Fruit fly (Drosophila melanogaster) whole organism, embryonic: ENCODE data around the gene Sas-6.

Experiments
- Atf6 ChIP-seq: fragments of 200-800 bp; sonication (Bioruptor generic); IDR thresholded peaks from 2 replicates; pipeline ENCODE4 v1.3.6; 2022; ENCODE audit warnings: missing biosample characterization, missing genetic modification characterization
- Bgb ChIP-seq: fragments of 200-800 bp; sonication (Bioruptor generic); IDR thresholded peaks from 2 replicates; pipeline ENCODE4 v1.3.6; 2022; ENCODE audit warnings: missing biosample characterization, missing genetic modification characterization; ENCODE audit not compliant: partially characterized antibody
- CG10431 ChIP-seq: fragments of 200-800 bp; sonication (Bioruptor generic); optimal IDR thresholded peaks from 3 replicates; lab custom pipeline; 2018; ENCODE audit warnings: missing biosample characterization, mild to moderate bottlenecking, missing genetic modification characterization
- CG12942 ChIP-seq: fragments of 200-800 bp; sonication (Bioruptor generic); optimal IDR thresholded peaks from 3 replicates; lab custom pipeline; 2016; ENCODE audit warnings: missing biosample characterization, missing genetic modification characterization
- CG13624 ChIP-seq: fragments of 200-800 bp; sonication (Bioruptor generic); optimal IDR thresholded peaks from 2 replicates; lab custom pipeline; 2016; ENCODE audit warnings: missing biosample characterization, missing genetic modification characterization
- CG3065 ChIP-seq: fragments of 200-800 bp; sonication (Bioruptor generic); optimal IDR thresholded peaks from 2 replicates; lab custom pipeline; 2016; ENCODE audit warnings: missing biosample characterization, missing genetic modification characterization
- CG4424 ChIP-seq: fragments of 200-800 bp; sonication (Bioruptor generic); optimal IDR thresholded peaks from 3 replicates; lab custom pipeline; 2016; ENCODE audit warnings: missing biosample characterization, missing genetic modification characterization
- CG4854 ChIP-seq: fragments of 200-800 bp; sonication (Bioruptor generic); optimal IDR thresholded peaks from 2 replicates; lab custom pipeline; 2016; ENCODE audit warnings: missing biosample characterization, missing genetic modification characterization, inconsistent platforms
- CG6791 ChIP-seq: fragments of 200-800 bp; sonication (Bioruptor generic); IDR thresholded peaks from 3 replicates; pipeline ENCODE4 v1.3.6; 2022; ENCODE audit warnings: missing biosample characterization, missing genetic modification characterization; ENCODE audit not compliant: partially characterized antibody
- CG7987 ChIP-seq: fragments of 200-800 bp; sonication (Bioruptor generic); optimal IDR thresholded peaks from 2 replicates; lab custom pipeline; 2018; ENCODE audit warnings: missing biosample characterization, mild to moderate bottlenecking, missing genetic modification characterization, moderate library complexity
- CG8478 ChIP-seq: fragments of >200 bp; optimal IDR thresholded peaks from 2 replicates; lab custom pipeline; 2018
- CG8944 ChIP-seq: fragments of 200-800 bp; sonication (Bioruptor generic); optimal IDR thresholded peaks from 3 replicates; lab custom pipeline; 2016; ENCODE audit warnings: missing biosample characterization, missing genetic modification characterization
- CG9797 ChIP-seq: fragments of 200-800 bp; sonication (Bioruptor generic); optimal IDR thresholded peaks from 3 replicates; lab custom pipeline; 2018; ENCODE audit warnings: missing biosample characterization, mild to moderate bottlenecking, missing genetic modification characterization
- Dp ChIP-seq: fragments of 200-800 bp; sonication (Bioruptor generic); optimal IDR thresholded peaks from 2 replicates; lab custom pipeline; 2018; ENCODE audit warnings: missing biosample characterization, mild to moderate bottlenecking, missing genetic modification characterization, moderate library complexity
- Elba2 ChIP-seq: fragments of 200-800 bp; sonication (Bioruptor generic); optimal IDR thresholded peaks from 3 replicates; lab custom pipeline; 2016; ENCODE audit warnings: missing biosample characterization, missing genetic modification characterization
- HLHmδ ChIP-seq: fragments of 200-800 bp; sonication (Bioruptor generic); optimal IDR thresholded peaks from 2 replicates; lab custom pipeline; 2018; ENCODE audit warnings: missing biosample characterization, mild to moderate bottlenecking, missing genetic modification characterization, moderate library complexity
- HmgD ChIP-seq: fragments of 200-800 bp; sonication (Bioruptor generic); optimal IDR thresholded peaks from 3 replicates; lab custom pipeline; 2016; ENCODE audit warnings: missing biosample characterization, missing genetic modification characterization
- Med ChIP-seq: fragments of 200-800 bp; sonication (Bioruptor generic); peaks from one replicate; lab custom pipeline; 2016; ENCODE audit warnings: missing biosample characterization, missing genetic modification characterization, mild to moderate bottlenecking, inconsistent platforms, moderate library complexity
- ab ChIP-seq: fragments of 200-800 bp; sonication (Bioruptor generic); optimal IDR thresholded peaks from 2 replicates; lab custom pipeline; 2016; ENCODE audit warnings: missing biosample characterization, missing genetic modification characterization
- bbx ChIP-seq: fragments of 200-800 bp; sonication (Bioruptor generic); IDR thresholded peaks from 2 replicates; pipeline ENCODE4 v1.3.6; 2022; ENCODE audit warnings: missing biosample characterization, missing genetic modification characterization; ENCODE audit not compliant: partially characterized antibody
- chinmo ChIP-seq: fragments of 200-800 bp; sonication (Bioruptor generic); IDR thresholded peaks from 4 replicates; pipeline ENCODE4 v1.3.6; 2022; ENCODE audit warnings: missing biosample characterization, missing genetic modification characterization; ENCODE audit not compliant: partially characterized antibody
- dpn ChIP-seq, 2 experiments: fragments of 200-800 bp; sonication (Bioruptor generic); optimal IDR thresholded peaks; 3 replicates each; lab custom pipeline; 2016; ENCODE audit warnings: missing biosample characterization in 2 of 2, missing genetic modification characterization in 2 of 2
- ewg ChIP-seq: fragments of 200-800 bp; sonication (Bioruptor generic); optimal IDR thresholded peaks from 3 replicates; lab custom pipeline; 2017; ENCODE audit warnings: mild to moderate bottlenecking, missing biosample characterization, missing genetic modification reagents, missing genetic modification characterization
- eyg ChIP-seq: fragments of 200-800 bp; sonication (Bioruptor generic); optimal IDR thresholded peaks from 3 replicates; lab custom pipeline; 2016; ENCODE audit warnings: missing biosample characterization, missing genetic modification characterization
- fru ChIP-seq: fragments of >200 bp; optimal IDR thresholded peaks from 2 replicates; lab custom pipeline; 2017
- gce ChIP-seq: fragments of 200-800 bp; sonication (Bioruptor generic); IDR thresholded peaks from 3 replicates; pipeline ENCODE4 v1.3.6; 2022; ENCODE audit warnings: missing biosample characterization, missing genetic modification characterization
- grau ChIP-seq: fragments of 200-800 bp; optimal IDR thresholded peaks from 3 replicates; lab custom pipeline; 2019; ENCODE audit warnings: missing biosample characterization, mild to moderate bottlenecking, missing genetic modification characterization, moderate library complexity
- insv ChIP-seq, 2 experiments: fragments of 200-800 bp; sonication (Bioruptor generic); optimal IDR thresholded peaks; 3 replicates each; lab custom pipeline; 2016 to 2018; ENCODE audit warnings: missing biosample characterization in 2 of 2, missing genetic modification characterization in 2 of 2
- kah ChIP-seq: fragments of 200-800 bp; sonication (Bioruptor generic); optimal IDR thresholded peaks from 2 replicates; lab custom pipeline; 2018; ENCODE audit warnings: missing biosample characterization, mild to moderate bottlenecking, missing genetic modification characterization
- ken ChIP-seq: fragments of 200-800 bp; sonication (Bioruptor generic); IDR thresholded peaks from 3 replicates; pipeline ENCODE4 v1.3.6; 2022; ENCODE audit warnings: missing biosample characterization, missing genetic modification characterization
- knrl ChIP-seq: fragments of 200-800 bp; sonication (Bioruptor generic); IDR thresholded peaks from 3 replicates; pipeline ENCODE4 v1.3.6; 2022; ENCODE audit warnings: missing biosample characterization, missing genetic modification characterization; ENCODE audit not compliant: partially characterized antibody
- lmd ChIP-seq: fragments of 200-800 bp; sonication (Bioruptor generic); IDR thresholded peaks from 2 replicates; pipeline ENCODE4 v1.3.6; 2022; ENCODE audit warnings: missing biosample characterization, missing genetic modification characterization
- luna ChIP-seq: fragments of 200-800 bp; sonication (Bioruptor generic); optimal IDR thresholded peaks from 2 replicates; lab custom pipeline; 2016; ENCODE audit warnings: missing biosample characterization, missing genetic modification characterization
- onecut ChIP-seq: fragments of 200-800 bp; sonication (Bioruptor generic); IDR thresholded peaks from 2 replicates; pipeline ENCODE4 v1.3.6; 2022; ENCODE audit warnings: missing biosample characterization, missing genetic modification characterization
- p53 ChIP-seq: fragments of 200-800 bp; sonication (Bioruptor generic); optimal IDR thresholded peaks from 2 replicates; lab custom pipeline; 2016; ENCODE audit warnings: missing biosample characterization, missing genetic modification characterization
- pnt ChIP-seq: fragments of 200-800 bp; sonication (Bioruptor generic); optimal IDR thresholded peaks from 3 replicates; lab custom pipeline; 2016; ENCODE audit warnings: missing biosample characterization, missing genetic modification characterization
- pros ChIP-seq: fragments of 200-800 bp; sonication (Bioruptor generic); optimal IDR thresholded peaks from 3 replicates; lab custom pipeline; 2019; ENCODE audit warnings: missing biosample characterization, mild to moderate bottlenecking, missing genetic modification characterization, moderate library complexity
- row ChIP-seq: fragments of 200-800 bp; sonication (Bioruptor generic); IDR thresholded peaks from 3 replicates; pipeline ENCODE4 v1.3.6; 2022; ENCODE audit warnings: missing biosample characterization, missing genetic modification characterization
- sens ChIP-seq: fragments of 200-800 bp; sonication (Bioruptor generic); peaks from one replicate; lab custom pipeline; 2016; ENCODE audit warnings: missing biosample characterization, missing genetic modification characterization
- sim ChIP-seq: fragments of 200-800 bp; sonication (Bioruptor generic); IDR thresholded peaks from 2 replicates; pipeline ENCODE4 v1.3.6; 2022; ENCODE audit warnings: missing biosample characterization, missing genetic modification characterization
- tin ChIP-seq: fragments of 200-800 bp; sonication (Bioruptor generic); optimal IDR thresholded peaks from 3 replicates; lab custom pipeline; 2016; ENCODE audit warnings: missing biosample characterization, missing genetic modification characterization
- tna ChIP-seq: fragments of 200-800 bp; sonication (Bioruptor generic); IDR thresholded peaks from 2 replicates; pipeline ENCODE4 v1.3.6; 2022; ENCODE audit warnings: missing biosample characterization, missing genetic modification characterization; ENCODE audit not compliant: partially characterized antibody
- usp ChIP-seq: fragments of >200 bp; optimal IDR thresholded peaks from 2 replicates; lab custom pipeline; 2017; ENCODE audit warnings: missing biosample characterization, missing genetic modification characterization
- zf30C ChIP-seq: fragments of 200-800 bp; sonication (Bioruptor generic); optimal IDR thresholded peaks from 3 replicates; lab custom pipeline; 2018; ENCODE audit warnings: missing biosample characterization, mild to moderate bottlenecking, missing genetic modification characterization

Gene Sas-6

dm6 chr3R:30022452-30023028 is 27.4 kb downstream of the Sas-6 start, which contains the start of the genes RpS28a and Axn (continued):
- TF ChIP-seq Bgb (GFP tag; lab: Robert Waterston, UW) (peak; percentile 53), HmgD (peak; percentile 83), kah (GFP tag; lab: Kevin White, UChicago) (no peak), sim (GFP tag; lab: Robert Waterston, UW) (no peak), eyg (GFP tag; lab: Kevin White, UChicago) (no peak), CG4424 (GFP tag; lab: Kevin White, UChicago) (no peak), tin (GFP tag; lab: Kevin White, UChicago) (peak; percentile 32), fru (lab: Kevin White, UChicago) (no peak), Elba2 (GFP tag; lab: Kevin White, UChicago) (no peak), insv (GFP tag; optimal IDR thresholded peaks at IDR 0.05; lab: Kevin White, UChicago) (peak in 1 of 2 experiments; percentile 33), CG12942 (no peak), grau (no peak), bbx (GFP tag; lab: Robert Waterston, UW) (peak; percentile 66), chinmo (no peak), Med (GFP tag; lab: Kevin White, UChicago) (peak; percentile 90), CG9797 (peak; percentile 43), CG3065 (GFP tag; lab: Kevin White, UChicago) (no peak), row (GFP tag; lab: Robert Waterston, UW) (peak; percentile 26; the same call in 2 of the 3 replicates), zf30C (GFP tag; lab: Kevin White, UChicago) (no peak), CG8944 (GFP tag; lab: Kevin White, UChicago) (peak; percentile 50), lmd (GFP tag; lab: Robert Waterston, UW) (peak; percentile 57; the same call in 1 of the 2 replicates), CG8478 (lab: Kevin White, UChicago) (peak; percentile 81), dpn (GFP tag; optimal IDR thresholded peaks at IDR 0.05; lab: Kevin White, UChicago) (peak; percentile 37 to 42), gce (GFP tag; lab: Robert Waterston, UW) (no peak), ewg (GFP tag; lab: Kevin White, UChicago) (no peak), pnt (GFP tag; lab: Kevin White, UChicago) (peak; percentile 18), Atf6 (GFP tag; lab: Robert Waterston, UW) (no peak), usp (GFP tag; lab: Kevin White, UChicago) (no peak), CG4854 (GFP tag; lab: Kevin White, UChicago) (no peak), Dp (GFP tag; lab: Kevin White, UChicago) (peak; percentile 58), pros (no peak), CG10431 (GFP tag; lab: Kevin White, UChicago) (peak; percentile 6), ken (GFP tag; lab: Robert Waterston, UW) (0 out of 3 replicates have a peak, but pooled peaks have one; percentile 41), sens (GFP tag; lab: Kevin White, UChicago) (peak; percentile 77), p53 (GFP tag; lab: Kevin White, UChicago) (peak; percentile 39), CG7987 (peak; percentile 39), CG13624 (peak; percentile 28), ab (GFP tag; lab: Kevin White, UChicago) (no peak), knrl (GFP tag; lab: Robert Waterston, UW) (peak; percentile 54; the same call in 2 of the 3 replicates), onecut (peak; percentile 33; the same call in 1 of the 2 replicates), CG6791 (GFP tag; lab: Robert Waterston, UW) (peak; percentile 4; the same call in 1 of the 3 replicates), luna (GFP tag; lab: Kevin White, UChicago) (no peak), HLHmδ (GFP tag; lab: Kevin White, UChicago) (peak; percentile 64), tna (GFP tag; lab: Robert Waterston, UW) (no peak; the same call in 1 of the 2 replicates)
